Worm (Caenorhabditis elegans) whole organism, mixed stage, embryonic: ENCODE results near the gene T22B7.7.

ENCODE experiments used
- M03D4.4 ChIP-seq: sonication (generic microtip); optimal IDR thresholded peaks from 2 replicates; lab custom pipeline; 2017; ENCODE audit warnings: mild to moderate bottlenecking, missing genetic modification characterization, missing compliant biosample characterization
- bed-3 ChIP-seq: fragments of 200-800 bp; sonication (Bioruptor generic); optimal IDR thresholded peaks from 3 replicates; lab custom pipeline; 2018; ENCODE audit warnings: mild to moderate bottlenecking, missing genetic modification characterization, moderate library complexity, missing compliant biosample characterization
- blmp-1 ChIP-seq: fragments of 150-350 bp; optimal IDR thresholded peaks from 2 replicates; lab custom pipeline; 2014; ENCODE audit warnings: missing biosample characterization, missing genetic modification characterization
- ceh-43 ChIP-seq: fragments of 200-800 bp; sonication (Bioruptor generic); optimal IDR thresholded peaks from 2 replicates; lab custom pipeline; 2018; ENCODE audit warnings: mild to moderate bottlenecking, missing genetic modification characterization, moderate library complexity, missing compliant biosample characterization
- ceh-83 ChIP-seq: fragments of 200-800 bp; sonication (Bioruptor generic); optimal IDR thresholded peaks from 2 replicates; lab custom pipeline; 2018; ENCODE audit warnings: mild to moderate bottlenecking, missing genetic modification characterization, missing compliant biosample characterization
- ces-1 ChIP-seq: fragments of 150-350 bp; optimal IDR thresholded peaks from 2 replicates; lab custom pipeline; 2014; ENCODE audit warnings: missing biosample characterization, missing genetic modification reagents, missing genetic modification characterization
- cnd-1 ChIP-seq: fragments of 200-800 bp; sonication (Bioruptor generic); optimal IDR thresholded peaks from 2 replicates; lab custom pipeline; 2018; ENCODE audit warnings: mild to moderate bottlenecking, missing genetic modification characterization, missing compliant biosample characterization
- drap-1 ChIP-seq: fragments of 200-800 bp; sonication (Bioruptor generic); optimal IDR thresholded peaks from 3 replicates; lab custom pipeline; 2018; ENCODE audit warnings: mild to moderate bottlenecking, missing genetic modification characterization, missing compliant biosample characterization
- elt-1 ChIP-seq: sonication (generic microtip); optimal IDR thresholded peaks from 2 replicates; lab custom pipeline; 2017; ENCODE audit warnings: missing genetic modification characterization, mild to moderate bottlenecking, missing compliant biosample characterization, antibody characterized with exemption, moderate library complexity, borderline replicate concordance; ENCODE audit not compliant: insufficient read depth
- flh-1 ChIP-seq: fragments of 200-800 bp; sonication (Bioruptor generic); optimal IDR thresholded peaks from 2 replicates; lab custom pipeline; 2018; ENCODE audit warnings: mild to moderate bottlenecking, missing genetic modification characterization, moderate library complexity, missing compliant biosample characterization
- ham-2 ChIP-seq: fragments of 200-800 bp; sonication (Bioruptor generic); optimal IDR thresholded peaks from 2 replicates; lab custom pipeline; 2018; ENCODE audit warnings: mild to moderate bottlenecking, missing genetic modification characterization, missing compliant biosample characterization
- hlh-1 ChIP-seq: fragments of 150-350 bp; optimal IDR thresholded peaks from 2 replicates; lab custom pipeline; 2014; ENCODE audit warnings: missing biosample characterization, missing genetic modification reagents, missing genetic modification characterization
- lin-13 ChIP-seq: fragments of 150-350 bp; optimal IDR thresholded peaks from 2 replicates; lab custom pipeline; 2014; ENCODE audit warnings: missing biosample characterization, missing genetic modification characterization
- lin-32 ChIP-seq: fragments of 200-800 bp; sonication (Bioruptor generic); optimal IDR thresholded peaks from 2 replicates; lab custom pipeline; 2018; ENCODE audit warnings: mild to moderate bottlenecking, missing genetic modification characterization, missing compliant biosample characterization
- lsy-2 ChIP-seq: fragments of 150-350 bp; optimal IDR thresholded peaks from 2 replicates; lab custom pipeline; 2014; ENCODE audit warnings: missing biosample characterization, missing genetic modification characterization
- mep-1 ChIP-seq: fragments of 150-350 bp; optimal IDR thresholded peaks from 2 replicates; lab custom pipeline; 2017; ENCODE audit warnings: missing biosample characterization, missing genetic modification reagents, missing genetic modification characterization, inconsistent platforms
- mls-2 ChIP-seq: sonication (generic microtip); optimal IDR thresholded peaks from 2 replicates; lab custom pipeline; 2016; ENCODE audit warnings: mild to moderate bottlenecking, missing genetic modification characterization, moderate library complexity, missing compliant biosample characterization
- nhr-12 ChIP-seq: fragments of 150-350 bp; optimal IDR thresholded peaks from 2 replicates; lab custom pipeline; 2014; ENCODE audit warnings: missing biosample characterization, missing genetic modification characterization
- nhr-2 ChIP-seq: fragments of 150-350 bp; optimal IDR thresholded peaks from 2 replicates; lab custom pipeline; 2014; ENCODE audit warnings: missing biosample characterization, missing genetic modification characterization
- nhr-237 ChIP-seq: fragments of 150-350 bp; optimal IDR thresholded peaks from 2 replicates; lab custom pipeline; 2014; ENCODE audit warnings: missing biosample characterization, missing genetic modification characterization
- nhr-28 ChIP-seq: fragments of 150-350 bp; optimal IDR thresholded peaks from 2 replicates; lab custom pipeline; 2014; ENCODE audit warnings: missing biosample characterization, missing genetic modification characterization
- nhr-76 ChIP-seq: sonication (generic microtip); optimal IDR thresholded peaks from 2 replicates; lab custom pipeline; 2017; ENCODE audit warnings: missing biosample characterization, missing genetic modification characterization
- pha-4 ChIP-seq: fragments of 150-350 bp; optimal IDR thresholded peaks from 2 replicates; lab custom pipeline; 2018; ENCODE audit warnings: missing biosample characterization, missing genetic modification reagents, missing genetic modification characterization
- sem-2 ChIP-seq: fragments of 200-800 bp; sonication (Bioruptor generic); optimal IDR thresholded peaks from 2 replicates; lab custom pipeline; 2018; ENCODE audit warnings: mild to moderate bottlenecking, missing genetic modification characterization, missing compliant biosample characterization
- snpc-4 ChIP-seq: fragments of 150-350 bp; optimal IDR thresholded peaks from 2 replicates; lab custom pipeline; 2014; ENCODE audit warnings: missing biosample characterization, missing genetic modification characterization
- sptf-1 ChIP-seq: sonication (generic microtip); optimal IDR thresholded peaks from 2 replicates; lab custom pipeline; 2017; ENCODE audit warnings: mild to moderate bottlenecking, missing genetic modification characterization, moderate library complexity, missing compliant biosample characterization
- tbx-8 ChIP-seq: fragments of 200-800 bp; sonication (Bioruptor generic); optimal IDR thresholded peaks from 2 replicates; lab custom pipeline; 2018; ENCODE audit warnings: mild to moderate bottlenecking, missing genetic modification characterization, moderate library complexity, missing compliant biosample characterization
- unc-120 ChIP-seq: sonication (generic microtip); optimal IDR thresholded peaks from 2 replicates; lab custom pipeline; 2017; ENCODE audit warnings: missing genetic modification characterization, missing compliant biosample characterization; ENCODE audit not compliant: poor library complexity, severe bottlenecking
- unc-39 ChIP-seq: fragments of 150-350 bp; optimal IDR thresholded peaks from 2 replicates; lab custom pipeline; 2014; ENCODE audit warnings: missing biosample characterization, missing genetic modification characterization
- unc-62 ChIP-seq: fragments of 150-350 bp; optimal IDR thresholded peaks from 2 replicates; lab custom pipeline; 2014; ENCODE audit warnings: missing biosample characterization, missing genetic modification reagents, missing genetic modification characterization
- ztf-11 ChIP-seq: fragments of 150-350 bp; optimal IDR thresholded peaks from 2 replicates; lab custom pipeline; 2014; ENCODE audit warnings: missing biosample characterization, missing genetic modification characterization

The T22B7.7 gene

ce11 chrX:5692099-5692498 is 38.2 kb upstream of the T22B7.7 start, which contains the start of gene W01C8.1:
Gene W01C8.1 (plus strand): TSS chrX:5692399.
- no peak for TF ChIP-seq lin-13 (tag; lab: Kevin White, UChicago)
- TF ChIP-seq ceh-83 (GFP tag; lab: Kevin White, UChicago), result no peak
- TF ChIP-seq mep-1 (tag; lab: Kevin White, UChicago), result no peak
- no peak for TF ChIP-seq ham-2 (GFP tag; lab: Kevin White, UChicago)

DNA sequence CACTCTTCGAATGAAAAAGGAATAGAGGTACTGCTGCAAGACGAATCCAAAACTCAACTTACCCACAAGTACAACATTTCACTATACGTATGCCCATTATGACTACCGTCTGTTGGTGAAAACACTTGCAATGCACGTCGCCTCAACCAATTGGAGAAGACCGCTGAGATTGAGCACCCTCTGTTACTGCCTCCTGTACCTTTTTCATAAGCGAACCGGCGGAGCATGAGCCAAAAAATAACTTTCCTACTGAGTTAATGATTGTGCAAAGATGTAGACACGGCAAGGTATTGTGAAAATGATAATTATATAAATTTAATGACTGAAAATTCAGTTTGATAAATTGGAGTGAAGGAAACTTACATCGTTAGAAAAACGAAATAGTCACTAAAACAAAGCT is 35.2 kb upstream of the T22B7.7 start:
- no peak for TF ChIP-seq drap-1 (GFP tag; lab: Kevin White, UChicago)
- TF ChIP-seq pha-4 (tag; lab: Kevin White, UChicago), result no peak
- TF ChIP-seq tbx-8 (GFP tag; lab: Kevin White, UChicago), result no peak
- TF ChIP-seq ham-2 (GFP tag; lab: Kevin White, UChicago), result no peak
- no peak for TF ChIP-seq nhr-28 (tag; lab: Kevin White, UChicago)
- TF ChIP-seq hlh-1 (tag; lab: Kevin White, UChicago), result no peak
- no peak for TF ChIP-seq unc-62
- TF ChIP-seq lin-32 (GFP tag; lab: Kevin White, UChicago), result no peak
- TF ChIP-seq blmp-1 (tag; lab: Kevin White, UChicago), result no peak
- TF ChIP-seq elt-1 (tag; lab: Kevin White, UChicago), result no peak

DNA sequence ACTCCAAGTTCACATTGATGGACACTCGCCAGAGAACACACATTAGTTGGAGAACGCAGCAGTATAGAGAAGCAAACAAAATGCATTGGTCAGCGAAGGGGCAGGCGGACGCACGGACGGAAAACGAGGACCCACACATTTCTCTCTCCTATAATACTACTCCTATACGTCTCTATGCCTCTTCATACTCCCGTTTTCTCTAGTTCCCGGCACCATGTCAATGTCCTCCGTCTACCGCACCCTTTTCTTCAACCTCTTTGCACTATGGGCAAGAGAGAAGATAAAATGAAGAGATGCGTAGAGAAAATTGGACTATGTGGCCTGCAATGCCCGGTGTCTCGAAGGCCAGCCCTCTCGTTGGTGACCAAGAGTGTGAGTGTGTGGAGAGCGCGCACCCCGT is 32.2 kb upstream of the T22B7.7 start, which contains the start of gene set-20:
TSS of gene set-20 (minus strand) at position 94 of the 400 bp plus-strand sequence.
- no peak for TF ChIP-seq tbx-8 (GFP tag; lab: Kevin White, UChicago)
- TF ChIP-seq ces-1 (GFP tag; lab: Kevin White, UChicago), result peak; percentile 85
- TF ChIP-seq ham-2 (GFP tag; lab: Kevin White, UChicago), result peak; percentile 54
- peak; percentile 45 for TF ChIP-seq ztf-11
- no peak for TF ChIP-seq nhr-76
- no peak for TF ChIP-seq lin-32 (GFP tag; lab: Kevin White, UChicago)
- TF ChIP-seq unc-120 (tag; lab: Kevin White, UChicago), result peak; percentile 68
- TF ChIP-seq ceh-83 (GFP tag; lab: Kevin White, UChicago), result peak; percentile 28
- TF ChIP-seq elt-1 (tag; lab: Kevin White, UChicago), result no peak
- TF ChIP-seq nhr-237, result no peak
- no peak for TF ChIP-seq snpc-4 (tag; lab: Kevin White, UChicago)
- TF ChIP-seq mls-2 (tag; lab: Kevin White, UChicago), result peak; percentile 63
- peak; percentile 83 for TF ChIP-seq unc-62
- TF ChIP-seq M03D4.4 (tag; lab: Kevin White, UChicago), result peak; percentile 58
- TF ChIP-seq drap-1 (GFP tag; lab: Kevin White, UChicago), result peak; percentile 69
- no peak for TF ChIP-seq blmp-1 (tag; lab: Kevin White, UChicago)
- peak; percentile 27 for TF ChIP-seq cnd-1
- peak; percentile 75 for TF ChIP-seq mep-1 (tag; lab: Kevin White, UChicago)
- peak; percentile 23 for TF ChIP-seq lsy-2
- peak; percentile 39 for TF ChIP-seq hlh-1 (tag; lab: Kevin White, UChicago)
- TF ChIP-seq nhr-2, result peak; percentile 94
- TF ChIP-seq pha-4 (tag; lab: Kevin White, UChicago), result peak; percentile 17
- peak; percentile 59 for TF ChIP-seq sptf-1 (tag; lab: Kevin White, UChicago)

ce11 chrX:5680125-5680524 is 26.3 kb upstream of the T22B7.7 start, which contains the start of gene set-19:
Gene set-19 (minus strand): TSS chrX:5680225.
- TF ChIP-seq unc-62 (no peak), nhr-28 (tag; lab: Kevin White, UChicago) (no peak), ztf-11 (no peak), unc-39 (tag; lab: Kevin White, UChicago) (no peak), flh-1 (no peak), ceh-43 (no peak), lsy-2 (no peak), lin-32 (GFP tag; lab: Kevin White, UChicago) (no peak), blmp-1 (tag; lab: Kevin White, UChicago) (no peak), M03D4.4 (tag; lab: Kevin White, UChicago) (no peak), lin-13 (tag; lab: Kevin White, UChicago) (no peak), ham-2 (GFP tag; lab: Kevin White, UChicago) (no peak), mls-2 (tag; lab: Kevin White, UChicago) (no peak), elt-1 (tag; lab: Kevin White, UChicago) (no peak), sem-2 (GFP tag; lab: Kevin White, UChicago) (no peak)
- TF ChIP-seq, all 35 proteins: peak for 0

DNA sequence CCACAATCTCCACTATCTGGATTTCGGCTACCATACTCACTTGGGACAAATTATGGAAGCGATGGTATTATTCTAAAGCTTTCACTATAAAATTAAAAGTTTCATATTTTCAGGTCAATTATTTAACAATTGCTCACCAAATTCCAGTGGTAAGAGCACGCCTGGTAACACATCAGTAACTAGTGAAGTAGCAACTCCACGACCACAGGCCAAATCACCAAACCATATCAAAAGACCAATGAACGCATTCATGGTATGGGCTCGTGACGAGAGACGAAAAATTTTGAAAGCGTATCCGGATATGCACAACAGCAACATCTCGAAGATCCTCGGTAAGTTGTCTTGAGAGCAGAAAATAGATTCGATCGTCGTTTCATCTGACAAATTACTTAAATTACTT is 18.7 kb upstream of the T22B7.7 start:
- no peak for TF ChIP-seq nhr-12
- no peak for TF ChIP-seq unc-62
- TF ChIP-seq bed-3 (GFP tag; lab: Kevin White, UChicago), result no peak
- TF ChIP-seq flh-1, result no peak
- no peak for TF ChIP-seq nhr-28 (tag; lab: Kevin White, UChicago)
- no peak for TF ChIP-seq mls-2 (tag; lab: Kevin White, UChicago)
- TF ChIP-seq sem-2 (GFP tag; lab: Kevin White, UChicago), result no peak
- no peak for TF ChIP-seq M03D4.4 (tag; lab: Kevin White, UChicago)
- no peak for TF ChIP-seq lin-32 (GFP tag; lab: Kevin White, UChicago)
- TF ChIP-seq cnd-1, result no peak
- no peak for TF ChIP-seq mep-1 (tag; lab: Kevin White, UChicago)
- TF ChIP-seq ceh-43, result no peak
- no peak for TF ChIP-seq snpc-4 (tag; lab: Kevin White, UChicago)
- no peak for TF ChIP-seq tbx-8 (GFP tag; lab: Kevin White, UChicago)
